Fruit fly (Drosophila melanogaster): Measurements from ENCODE around the gene CG9701.

Gene CG9701

DNA sequence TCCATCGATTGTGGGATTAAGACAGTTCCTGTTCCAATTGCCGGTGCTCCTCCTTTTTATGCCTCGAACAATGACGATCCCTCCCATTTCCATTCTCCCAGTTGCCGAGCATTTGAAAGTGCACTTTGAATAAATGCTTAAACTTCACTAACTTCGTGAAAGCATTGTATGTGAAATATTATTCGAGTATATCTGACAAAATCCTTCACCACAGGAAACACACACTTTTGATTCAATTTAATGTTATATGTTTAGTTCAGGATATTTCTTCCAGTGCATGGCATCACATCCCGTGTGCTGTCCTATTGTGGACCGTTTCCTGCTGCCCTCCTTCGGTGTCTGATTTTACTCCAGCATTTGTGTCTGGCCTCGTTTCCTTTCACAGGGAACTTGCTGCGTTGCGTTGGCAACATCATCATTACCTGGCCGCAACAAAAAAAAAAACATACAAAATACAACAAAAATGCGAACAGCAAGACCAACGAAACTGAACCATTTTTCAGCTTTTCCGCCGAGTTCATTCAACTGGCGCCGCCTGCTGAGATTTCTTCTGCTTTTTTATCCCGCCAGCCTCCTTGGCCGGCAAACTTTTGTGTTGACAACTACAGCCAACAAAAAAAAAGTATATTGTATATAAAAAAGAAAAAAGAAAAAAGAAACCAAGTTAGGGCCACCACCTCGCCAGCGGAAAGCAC lies 19.2 kb downstream of the CG9701 start:
- TF ChIP-seq Mnt (GFP tag; optimal IDR thresholded peaks at IDR 0.05) (no peak), Clk (GFP tag; optimal IDR thresholded peaks at IDR 0.05) (no peak), CG14711 (tag; optimal IDR thresholded peaks at IDR 0.05) (no peak), pad (GFP tag; optimal IDR thresholded peaks at IDR 0.05) (no peak), CG1620 (GFP tag; optimal IDR thresholded peaks at IDR 0.05) (no peak), Crg-1 (GFP tag; optimal IDR thresholded peaks at IDR 0.05) (no peak), CG7045 (GFP tag; optimal IDR thresholded peaks at IDR 0.05) (no peak), tj (GFP tag; optimal IDR thresholded peaks at IDR 0.05) (no peak), Hr96 (GFP tag; optimal IDR thresholded peaks at IDR 0.05) (no peak), cic (GFP tag; optimal IDR thresholded peaks at IDR 0.05) (no peak)

dm6 chr3L:16755189-16755588 lies 21.8 kb downstream of the CG9701 start, which contains the start of gene CG42852:
Gene CG42852, plus strand, starts transcription at chr3L:16755489.
- no peak for TF ChIP-seq Crg-1 (GFP tag; optimal IDR thresholded peaks at IDR 0.05)
- TF ChIP-seq CG33017 (tag; optimal IDR thresholded peaks at IDR 0.05), result no peak
- no peak for TF ChIP-seq tj (GFP tag; optimal IDR thresholded peaks at IDR 0.05)
- no peak for TF ChIP-seq toe (GFP tag; optimal IDR thresholded peaks at IDR 0.05)
- no peak for TF ChIP-seq CG5204 (GFP tag; optimal IDR thresholded peaks at IDR 0.05)
- TF ChIP-seq Hr96 (GFP tag; optimal IDR thresholded peaks at IDR 0.05), result no peak
- no peak for TF ChIP-seq CG1620 (GFP tag; optimal IDR thresholded peaks at IDR 0.05)
- TF ChIP-seq bab1 (GFP tag; optimal IDR thresholded peaks at IDR 0.05), result no peak
- no peak for TF ChIP-seq CG7045 (GFP tag; optimal IDR thresholded peaks at IDR 0.05)
- no peak for TF ChIP-seq CG11617 (GFP tag; optimal IDR thresholded peaks at IDR 0.05)
- no peak for TF ChIP-seq cnc (optimal IDR thresholded peaks at IDR 0.05)

DNA sequence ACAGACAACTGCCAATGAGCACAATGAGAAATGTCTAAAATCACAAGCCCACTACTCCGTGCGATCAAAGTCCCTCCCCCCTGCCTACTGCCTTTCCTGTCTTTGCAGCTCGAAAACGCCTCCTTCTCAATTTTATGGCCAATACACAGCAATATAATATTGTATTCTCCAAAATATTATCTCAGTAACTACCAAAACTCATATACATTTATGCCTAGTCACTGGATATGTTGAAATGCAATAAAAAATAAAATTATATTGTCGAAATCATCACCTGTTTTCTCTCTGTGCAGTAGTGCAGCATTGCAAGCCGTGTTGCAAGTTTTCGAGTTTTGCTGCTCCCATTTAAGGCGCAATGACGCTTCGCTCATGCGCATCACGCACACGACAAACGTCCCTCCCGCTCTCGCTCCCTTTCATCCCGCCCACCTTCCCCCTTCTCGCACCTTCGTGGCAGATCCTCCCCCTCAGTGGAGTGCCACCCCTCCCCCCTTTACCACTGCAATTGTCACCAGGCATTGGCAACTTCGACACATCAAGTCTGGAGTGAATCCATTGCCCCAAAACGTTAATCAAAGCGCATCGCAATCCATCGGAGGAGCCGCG lies 25.3 kb downstream of the CG9701 start:
- TF ChIP-seq bab1 (GFP tag; optimal IDR thresholded peaks at IDR 0.05) (no peak), tj (GFP tag; optimal IDR thresholded peaks at IDR 0.05) (no peak), Crg-1 (GFP tag; optimal IDR thresholded peaks at IDR 0.05) (no peak), toe (GFP tag; optimal IDR thresholded peaks at IDR 0.05) (no peak), kay (GFP tag; ENCODE audit: borderline replicate concordance) (no peak), Hr96 (GFP tag; optimal IDR thresholded peaks at IDR 0.05) (no peak), CG7101 (tag; optimal IDR thresholded peaks at IDR 0.05) (no peak), CG14711 (tag; optimal IDR thresholded peaks at IDR 0.05) (no peak), ovo (GFP tag; optimal IDR thresholded peaks at IDR 0.05) (no peak), CG33017 (tag; optimal IDR thresholded peaks at IDR 0.05) (no peak), Mnt (GFP tag; optimal IDR thresholded peaks at IDR 0.05) (no peak), CG5204 (GFP tag; optimal IDR thresholded peaks at IDR 0.05) (no peak), CG11617 (GFP tag; optimal IDR thresholded peaks at IDR 0.05) (no peak), pad (GFP tag; optimal IDR thresholded peaks at IDR 0.05) (no peak), Clk (GFP tag; optimal IDR thresholded peaks at IDR 0.05) (no peak)

DNA sequence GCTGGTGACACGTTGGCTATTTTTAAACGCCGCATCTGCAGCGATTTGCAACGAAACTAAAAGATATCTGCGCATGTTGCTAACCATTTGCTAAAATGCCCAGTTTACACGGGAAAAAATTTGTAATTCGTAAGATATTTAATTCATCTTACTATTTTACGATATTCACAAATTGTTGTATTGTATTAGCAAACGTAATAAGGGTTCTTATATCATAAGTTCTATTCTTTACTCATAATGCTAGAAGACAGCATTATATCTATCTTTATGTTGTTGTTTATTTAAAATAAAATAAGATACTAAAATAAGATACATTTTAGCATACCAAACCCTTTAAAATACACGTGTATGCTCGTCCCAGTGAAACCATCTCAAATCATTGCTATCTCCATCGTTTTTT lies 26.1 kb downstream of the CG9701 start:
- TF ChIP-seq CG12768 (GFP tag; optimal IDR thresholded peaks at IDR 0.05), result no peak
- no peak for TF ChIP-seq CG11617 (GFP tag; optimal IDR thresholded peaks at IDR 0.05)
- TF ChIP-seq kay (GFP tag; ENCODE audit: borderline replicate concordance), result no peak
- TF ChIP-seq pad (GFP tag; optimal IDR thresholded peaks at IDR 0.05), result no peak
- no peak for TF ChIP-seq Mnt (GFP tag; optimal IDR thresholded peaks at IDR 0.05)
- TF ChIP-seq Clk (GFP tag; optimal IDR thresholded peaks at IDR 0.05), result no peak
- TF ChIP-seq CG14711 (tag; optimal IDR thresholded peaks at IDR 0.05), result no peak
- no peak for TF ChIP-seq CG7101 (tag; optimal IDR thresholded peaks at IDR 0.05)
- TF ChIP-seq cic (GFP tag; optimal IDR thresholded peaks at IDR 0.05), result no peak
- no peak for TF ChIP-seq Hr96 (GFP tag; optimal IDR thresholded peaks at IDR 0.05)
- no peak for TF ChIP-seq cnc (optimal IDR thresholded peaks at IDR 0.05)
- TF ChIP-seq CG33017 (tag; optimal IDR thresholded peaks at IDR 0.05), result no peak
- TF ChIP-seq ovo (GFP tag; optimal IDR thresholded peaks at IDR 0.05), result no peak
- no peak for TF ChIP-seq bab1 (GFP tag; optimal IDR thresholded peaks at IDR 0.05)
- TF ChIP-seq CG7045 (GFP tag; optimal IDR thresholded peaks at IDR 0.05), result no peak
- no peak for TF ChIP-seq CG5204 (GFP tag; optimal IDR thresholded peaks at IDR 0.05)
- no peak for TF ChIP-seq CG1620 (GFP tag; optimal IDR thresholded peaks at IDR 0.05)
- TF ChIP-seq Crg-1 (GFP tag; optimal IDR thresholded peaks at IDR 0.05), result no peak
- TF ChIP-seq toe (GFP tag; optimal IDR thresholded peaks at IDR 0.05), result no peak
- TF ChIP-seq tj (GFP tag; optimal IDR thresholded peaks at IDR 0.05), result no peak

DNA sequence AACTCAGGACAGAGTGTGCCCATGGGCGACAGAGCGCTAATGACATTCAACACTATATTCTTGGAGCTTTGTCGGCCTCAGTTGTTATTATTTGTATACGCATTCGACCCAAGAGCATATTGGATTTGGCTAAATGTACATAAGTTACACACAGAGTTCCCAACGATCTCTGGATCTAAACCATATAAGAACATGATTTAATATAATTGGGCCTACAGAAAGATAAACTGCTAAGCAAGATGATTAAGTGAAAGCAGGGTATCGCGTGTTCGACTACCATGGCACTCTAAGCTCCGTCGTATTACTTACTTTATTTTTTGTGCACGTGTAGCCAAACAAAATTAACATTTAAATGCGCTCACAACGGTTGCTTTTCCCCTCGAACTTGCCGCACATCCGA lies 26.9 kb downstream of the CG9701 start:
- TF ChIP-seq toe (GFP tag; optimal IDR thresholded peaks at IDR 0.05), result no peak
- TF ChIP-seq CG14711 (tag; optimal IDR thresholded peaks at IDR 0.05), result no peak
- TF ChIP-seq CG12768 (GFP tag; optimal IDR thresholded peaks at IDR 0.05), result no peak
- no peak for TF ChIP-seq kay (GFP tag; ENCODE audit: borderline replicate concordance)
- TF ChIP-seq CG33017 (tag; optimal IDR thresholded peaks at IDR 0.05), result no peak
- no peak for TF ChIP-seq CG5204 (GFP tag; optimal IDR thresholded peaks at IDR 0.05)
- TF ChIP-seq ovo (GFP tag; optimal IDR thresholded peaks at IDR 0.05), result no peak
- TF ChIP-seq bab1 (GFP tag; optimal IDR thresholded peaks at IDR 0.05), result no peak
- TF ChIP-seq pad (GFP tag; optimal IDR thresholded peaks at IDR 0.05), result no peak
- TF ChIP-seq cic (GFP tag; optimal IDR thresholded peaks at IDR 0.05), result no peak
- TF ChIP-seq Clk (GFP tag; optimal IDR thresholded peaks at IDR 0.05), result no peak
- TF ChIP-seq CG11617 (GFP tag; optimal IDR thresholded peaks at IDR 0.05), result no peak
- TF ChIP-seq Mnt (GFP tag; optimal IDR thresholded peaks at IDR 0.05), result no peak
- no peak for TF ChIP-seq CG7045 (GFP tag; optimal IDR thresholded peaks at IDR 0.05)

Data from whole organism, adult.